Fruit fly (Drosophila melanogaster) whole organism, wandering third instar larva: ENCODE measurements around the gene Hsp70Ab.

Source experiments
- CG32264 ChIP-seq: fragments of 200-800 bp; sonication (Bioruptor generic); optimal IDR thresholded peaks from 2 replicates; lab custom pipeline; 2016; ENCODE audit warnings: missing biosample characterization, missing genetic modification characterization
- sage ChIP-seq: fragments of 200-800 bp; sonication (Bioruptor generic); optimal IDR thresholded peaks from 2 replicates; lab custom pipeline; 2016; ENCODE audit warnings: missing biosample characterization, mild to moderate bottlenecking, missing genetic modification characterization

dm6 chr3R:11973826-11974225 is 15.5 kb downstream of the Hsp70Ab start:
- TF ChIP-seq CG32264 (GFP tag; lab: Kevin White, UChicago) (no peak), sage (GFP tag; lab: Kevin White, UChicago) (no peak)
